Worm (Caenorhabditis elegans) whole organism, L4/young adult: ENCODE measurements around the gene cua-1.

Experiments
- W03F9.2 ChIP-seq: fragments of 150-350 bp; optimal IDR thresholded peaks from 2 replicates; lab custom pipeline; 2014; ENCODE audit warnings: missing biosample characterization, missing genetic modification characterization
- dao-5 ChIP-seq: sonication (generic microtip); optimal IDR thresholded peaks from 2 replicates; lab custom pipeline; 2016; ENCODE audit warnings: missing genotype, missing genetic modification characterization, moderate library complexity, missing compliant biosample characterization
- him-1 ChIP-seq: sonication (generic microtip); optimal IDR thresholded peaks from 2 replicates; lab custom pipeline; 2016; ENCODE audit warnings: missing genotype, missing genetic modification reagents, missing genetic modification characterization, missing compliant biosample characterization

Gene cua-1

DNA sequence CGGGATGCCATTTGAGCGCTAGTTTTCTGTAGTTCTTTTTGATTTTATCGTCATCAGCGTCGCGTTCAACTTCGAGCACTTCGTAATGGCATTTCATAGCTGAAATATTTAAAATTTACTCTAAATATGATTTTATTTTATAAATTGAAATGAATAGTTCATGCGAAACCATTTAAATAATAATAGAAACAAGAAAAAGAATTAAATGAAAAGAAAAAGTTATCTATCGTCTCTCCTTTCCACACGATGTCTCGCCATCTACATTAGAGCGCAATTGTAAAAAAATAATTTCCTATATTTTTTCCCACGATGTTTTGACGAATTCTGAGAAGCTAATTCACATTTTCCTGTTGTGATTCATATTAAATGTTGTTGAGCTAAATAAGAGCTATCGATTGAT lies 61.9 kb downstream of the cua-1 start, which contains the start of gene dnj-17:
Gene dnj-17, minus strand, starts transcription at position 101 of the 400 bp plus-strand sequence.
- no peak for TF ChIP-seq W03F9.2 (tag; lab: Kevin White, UChicago)
- TF ChIP-seq dao-5 = no peak
- TF ChIP-seq him-1 (tag; lab: Kevin White, UChicago) = no peak

DNA sequence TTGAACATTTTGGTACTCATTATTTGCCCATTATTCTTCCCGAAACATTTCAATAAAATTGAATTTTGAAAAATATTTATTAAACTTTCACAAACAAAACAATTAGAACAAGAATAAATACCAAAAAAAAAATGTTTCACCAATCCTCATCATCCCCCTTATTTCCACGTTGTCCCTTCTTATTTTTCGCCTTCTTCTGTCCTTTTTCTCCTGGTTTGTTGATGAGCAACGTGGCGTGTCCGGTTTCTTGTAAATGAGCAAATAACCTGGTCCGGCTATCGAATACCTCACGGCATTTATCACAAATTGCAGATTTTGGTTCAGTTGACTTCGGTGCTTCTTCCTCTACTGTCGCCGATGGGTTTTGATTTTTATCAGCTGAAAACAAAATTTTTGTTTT lies 64.3 kb downstream of the cua-1 start:
- TF ChIP-seq him-1 (tag; lab: Kevin White, UChicago) (no peak), W03F9.2 (tag; lab: Kevin White, UChicago) (no peak), dao-5 (no peak)
